Fruit fly (Drosophila melanogaster) whole organism, embryonic: ENCODE measurements around the gene SmydA-2.
A peak's percentile ranks its signal among the peaks of the same experiment; 100 is the strongest.

Source experiments
- Bgb ChIP-seq: fragments of 200-800 bp; sonication (Bioruptor generic); IDR thresholded peaks from 2 replicates; pipeline ENCODE4 v1.3.6; 2022; ENCODE audit warnings: missing biosample characterization, missing genetic modification characterization; ENCODE audit not compliant: partially characterized antibody
- CG10147 ChIP-seq: fragments of 200-800 bp; sonication (Bioruptor generic); optimal IDR thresholded peaks from 2 replicates; lab custom pipeline; 2019; ENCODE audit warnings: missing biosample characterization, mild to moderate bottlenecking, missing genetic modification characterization, moderate library complexity
- CG1024 ChIP-seq: fragments of 200-800 bp; sonication (Bioruptor generic); IDR thresholded peaks from 2 replicates; pipeline ENCODE4 v1.3.6; 2022; ENCODE audit warnings: missing biosample characterization, missing genetic modification characterization
- CG11560 ChIP-seq: fragments of 200-800 bp; sonication (Bioruptor generic); IDR thresholded peaks from 3 replicates; pipeline ENCODE4 v1.3.6; 2022; ENCODE audit warnings: missing biosample characterization, missing genetic modification characterization
- CG14860 ChIP-seq: fragments of 200-800 bp; sonication (Bioruptor generic); IDR thresholded peaks from 3 replicates; pipeline ENCODE4 v1.3.6; 2022; ENCODE audit warnings: missing biosample characterization, missing genetic modification characterization; ENCODE audit not compliant: partially characterized antibody
- CG15073 ChIP-seq: fragments of 200-800 bp; sonication (Bioruptor generic); optimal IDR thresholded peaks from 2 replicates; lab custom pipeline; 2016; ENCODE audit warnings: missing biosample characterization, missing genetic modification characterization
- CG1529 ChIP-seq: fragments of 200-800 bp; sonication (Bioruptor generic); optimal IDR thresholded peaks from 3 replicates; lab custom pipeline; 2018; ENCODE audit warnings: missing biosample characterization, missing genetic modification characterization
- CG15601 ChIP-seq: fragments of 200-800 bp; sonication (Bioruptor generic); optimal IDR thresholded peaks from 3 replicates; lab custom pipeline; 2019; ENCODE audit warnings: missing biosample characterization, mild to moderate bottlenecking, missing genetic modification characterization, moderate library complexity
- CG15696 ChIP-seq: fragments of 200-800 bp; sonication (Bioruptor generic); optimal IDR thresholded peaks from 2 replicates; lab custom pipeline; 2019; ENCODE audit warnings: missing biosample characterization, mild to moderate bottlenecking, missing genetic modification characterization, moderate library complexity
- CG16779 ChIP-seq: fragments of 200-800 bp; sonication (Bioruptor generic); IDR thresholded peaks from 2 replicates; pipeline ENCODE4 v1.3.6; 2022; ENCODE audit warnings: missing biosample characterization, missing genetic modification characterization
- CG16813 ChIP-seq: fragments of 200-800 bp; sonication (Bioruptor generic); IDR thresholded peaks from 3 replicates; pipeline ENCODE4 v1.3.6; 2022; ENCODE audit warnings: missing biosample characterization, missing genetic modification characterization; ENCODE audit not compliant: partially characterized antibody
- CG2712 ChIP-seq: fragments of 200-800 bp; optimal IDR thresholded peaks from 3 replicates; lab custom pipeline; 2019; ENCODE audit warnings: missing biosample characterization, mild to moderate bottlenecking, missing genetic modification characterization, moderate library complexity
- CG30431 ChIP-seq: fragments of 200-800 bp; sonication (Bioruptor generic); optimal IDR thresholded peaks from 2 replicates; lab custom pipeline; 2017; ENCODE audit warnings: missing biosample characterization, missing genetic modification characterization
- CG34224 ChIP-seq: fragments of 200-800 bp; sonication (Bioruptor generic); IDR thresholded peaks from 3 replicates; pipeline ENCODE4 v1.3.6; 2022; ENCODE audit warnings: missing biosample characterization, missing genetic modification characterization; ENCODE audit not compliant: partially characterized antibody
- CG42726 ChIP-seq: fragments of 200-800 bp; sonication (Bioruptor generic); IDR thresholded peaks from 2 replicates; pipeline ENCODE4 v1.3.6; 2022; ENCODE audit warnings: missing biosample characterization, missing genetic modification characterization; ENCODE audit not compliant: partially characterized antibody
- CG4328 ChIP-seq: fragments of 200-800 bp; sonication (Bioruptor generic); optimal IDR thresholded peaks from 3 replicates; lab custom pipeline; 2017; ENCODE audit warnings: missing biosample characterization, missing genetic modification reagents, missing genetic modification characterization
- CG7745 ChIP-seq: fragments of 200-800 bp; sonication (Bioruptor generic); optimal IDR thresholded peaks from 2 replicates; lab custom pipeline; 2018; ENCODE audit warnings: missing biosample characterization, mild to moderate bottlenecking, missing genetic modification characterization, moderate library complexity
- CG7786 ChIP-seq: fragments of 200-800 bp; sonication (Bioruptor generic); optimal IDR thresholded peaks from 2 replicates; lab custom pipeline; 2016; ENCODE audit warnings: missing biosample characterization, missing genetic modification characterization
- CG8290 ChIP-seq, 3 experiments: fragments of 200-800 bp; sonication (Bioruptor generic); optimal IDR thresholded peaks; 2 replicates each; lab custom pipeline; 2016 to 2019; ENCODE audit warnings: missing biosample characterization in 3 of 3, missing genetic modification characterization in 3 of 3, mild to moderate bottlenecking in 2 of 3, moderate library complexity in 1 of 3
- CG9876 ChIP-seq: fragments of 200-800 bp; sonication (Bioruptor generic); optimal IDR thresholded peaks from 2 replicates; lab custom pipeline; 2016; ENCODE audit warnings: missing biosample characterization, missing genetic modification characterization
- CG9932 ChIP-seq: fragments of 200-800 bp; sonication (Bioruptor generic); IDR thresholded peaks from 2 replicates; pipeline ENCODE4 v1.3.6; 2022; ENCODE audit warnings: missing biosample characterization, missing genetic modification characterization
- Dip3 ChIP-seq: fragments of 200-800 bp; sonication (Bioruptor generic); optimal IDR thresholded peaks from 3 replicates; lab custom pipeline; 2016; ENCODE audit warnings: missing biosample characterization, missing genetic modification characterization
- Doc2 ChIP-seq: fragments of 200-800 bp; sonication (Bioruptor generic); IDR thresholded peaks from 2 replicates; pipeline ENCODE4 v1.3.6; 2022; ENCODE audit warnings: missing biosample characterization, missing genetic modification characterization
- H2.0 ChIP-seq: fragments of 200-800 bp; sonication (Bioruptor generic); IDR thresholded peaks from 2 replicates; pipeline ENCODE4 v1.3.6; 2022; ENCODE audit warnings: missing biosample characterization, missing genetic modification characterization
- HLH4C ChIP-seq: fragments of 200-800 bp; sonication (Bioruptor generic); IDR thresholded peaks from 3 replicates; pipeline ENCODE4 v1.3.6; 2022; ENCODE audit warnings: missing biosample characterization, missing genetic modification characterization; ENCODE audit not compliant: partially characterized antibody
- Hr39 ChIP-seq: fragments of >200 bp; optimal IDR thresholded peaks from 2 replicates; lab custom pipeline; 2017
- Kr ChIP-seq: fragments of 200-800 bp; sonication (Bioruptor generic); optimal IDR thresholded peaks from 2 replicates; lab custom pipeline; 2017; ENCODE audit warnings: missing biosample characterization, mild to moderate bottlenecking, missing genetic modification characterization
- Ravus ChIP-seq: fragments of 200-800 bp; sonication (Bioruptor generic); IDR thresholded peaks from 2 replicates; pipeline ENCODE4 v1.3.6; 2022; ENCODE audit warnings: missing biosample characterization, missing genetic modification characterization
- Stat92E ChIP-seq, 3 experiments: fragments of >200 bp in 2 of 3; fragments of 200-800 bp in 1 of 3; sonication (Bioruptor generic) in 1 of 3; optimal IDR thresholded peaks; 2 replicates each; lab custom pipeline; 2017 to 2019; ENCODE audit warnings: missing biosample characterization in 3 of 3, missing genetic modification characterization in 3 of 3, mild to moderate bottlenecking in 1 of 3, moderate library complexity in 1 of 3
- Trl ChIP-seq, 3 experiments: fragments of >200 bp in 2 of 3; fragments of 200-800 bp in 1 of 3; sonication (Bioruptor generic) in 1 of 3; optimal IDR thresholded peaks; 2 replicates in 1 of 3; 3 replicates in 2 of 3; lab custom pipeline; 2016 to 2017; ENCODE audit warnings: missing biosample characterization in 1 of 3, missing genetic modification characterization in 1 of 3
- Vsx1 ChIP-seq: fragments of 200-800 bp; sonication (Bioruptor generic); optimal IDR thresholded peaks from 2 replicates; lab custom pipeline; 2017; ENCODE audit warnings: missing biosample characterization, mild to moderate bottlenecking, missing genetic modification characterization, missing genetic modification reagents
- abd-A ChIP-seq: fragments of 200-800 bp; sonication (Bioruptor generic); optimal IDR thresholded peaks from 3 replicates; lab custom pipeline; 2019; ENCODE audit warnings: missing biosample characterization, mild to moderate bottlenecking, missing genetic modification characterization, moderate library complexity
- cas ChIP-seq: fragments of 200-800 bp; sonication (Bioruptor generic); IDR thresholded peaks from 2 replicates; pipeline ENCODE4 v1.3.6; 2022; ENCODE audit warnings: missing biosample characterization, missing genetic modification characterization
- dimm ChIP-seq: fragments of 200-800 bp; sonication (Bioruptor generic); IDR thresholded peaks from 2 replicates; pipeline ENCODE4 v1.3.6; 2022; ENCODE audit warnings: missing biosample characterization, missing genetic modification characterization
- ems ChIP-seq: fragments of 200-800 bp; sonication (Bioruptor generic); optimal IDR thresholded peaks from 3 replicates; lab custom pipeline; 2016; ENCODE audit warnings: missing biosample characterization, missing genetic modification characterization
- ftz-f1 ChIP-seq: fragments of 200-800 bp; sonication (Bioruptor generic); optimal IDR thresholded peaks from 2 replicates; lab custom pipeline; 2016; ENCODE audit warnings: missing biosample characterization, missing genetic modification characterization
- gcm ChIP-seq: fragments of 200-800 bp; sonication (Bioruptor generic); optimal IDR thresholded peaks from 2 replicates; lab custom pipeline; 2019; ENCODE audit warnings: missing biosample characterization, mild to moderate bottlenecking, missing genetic modification characterization, moderate library complexity
- hkb ChIP-seq, 2 experiments: fragments of 200-800 bp in 1 of 2; fragments of >200 bp in 1 of 2; sonication (Bioruptor generic) in 1 of 2; IDR thresholded peaks in 1 of 2; optimal IDR thresholded peaks in 1 of 2; 2 replicates each; pipeline versions ENCODE4 v1.3.6 to Lab custom; 2017 to 2022; ENCODE audit warnings: missing biosample characterization in 1 of 2, missing genetic modification characterization in 1 of 2
- insv ChIP-seq, 2 experiments: fragments of 200-800 bp; sonication (Bioruptor generic); optimal IDR thresholded peaks; 3 replicates each; lab custom pipeline; 2016 to 2018; ENCODE audit warnings: missing biosample characterization in 2 of 2, missing genetic modification characterization in 2 of 2
- lbe ChIP-seq: fragments of 200-800 bp; sonication (Bioruptor generic); optimal IDR thresholded peaks from 2 replicates; lab custom pipeline; 2016; ENCODE audit warnings: missing biosample characterization, mild to moderate bottlenecking, missing genetic modification characterization
- oc ChIP-seq: fragments of 200-800 bp; sonication (Bioruptor generic); optimal IDR thresholded peaks from 2 replicates; lab custom pipeline; 2018; ENCODE audit warnings: missing biosample characterization, mild to moderate bottlenecking, missing genetic modification characterization, moderate library complexity
- pzg ChIP-seq: fragments of 200-800 bp; sonication (Bioruptor generic); optimal IDR thresholded peaks from 3 replicates; lab custom pipeline; 2018; ENCODE audit warnings: missing biosample characterization, mild to moderate bottlenecking, missing genetic modification characterization, moderate library complexity
- shn ChIP-seq: fragments of 200-800 bp; sonication (Bioruptor generic); optimal IDR thresholded peaks from 3 replicates; lab custom pipeline; 2016; ENCODE audit warnings: missing biosample characterization, missing genetic modification characterization
- sisA ChIP-seq: fragments of 200-800 bp; sonication (Bioruptor generic); IDR thresholded peaks from 2 replicates; pipeline ENCODE4 v1.3.6; 2022; ENCODE audit warnings: missing biosample characterization, missing genetic modification characterization
- sob ChIP-seq: fragments of 200-800 bp; sonication (Bioruptor generic); IDR thresholded peaks from 2 replicates; pipeline ENCODE4 v1.3.6; 2022; ENCODE audit warnings: missing biosample characterization, missing genetic modification characterization
- toy ChIP-seq: fragments of 200-800 bp; sonication (Bioruptor generic); IDR thresholded peaks from 2 replicates; pipeline ENCODE4 v1.3.6; 2022; ENCODE audit warnings: missing biosample characterization, missing genetic modification characterization
- ttk ChIP-seq: fragments of 200-800 bp; sonication (Bioruptor generic); IDR thresholded peaks from 2 replicates; pipeline ENCODE4 v2.1.2; 2022; ENCODE audit warnings: missing biosample characterization, missing genetic modification characterization
- tx ChIP-seq: fragments of 200-800 bp; sonication (Bioruptor generic); optimal IDR thresholded peaks from 2 replicates; lab custom pipeline; 2016; ENCODE audit warnings: missing biosample characterization, missing genetic modification characterization
- z ChIP-seq: fragments of 200-800 bp; sonication (Bioruptor generic); IDR thresholded peaks from 3 replicates; pipeline ENCODE4 v1.3.6; 2022; ENCODE audit warnings: missing biosample characterization, missing genetic modification characterization

SmydA-2 gene

DNA sequence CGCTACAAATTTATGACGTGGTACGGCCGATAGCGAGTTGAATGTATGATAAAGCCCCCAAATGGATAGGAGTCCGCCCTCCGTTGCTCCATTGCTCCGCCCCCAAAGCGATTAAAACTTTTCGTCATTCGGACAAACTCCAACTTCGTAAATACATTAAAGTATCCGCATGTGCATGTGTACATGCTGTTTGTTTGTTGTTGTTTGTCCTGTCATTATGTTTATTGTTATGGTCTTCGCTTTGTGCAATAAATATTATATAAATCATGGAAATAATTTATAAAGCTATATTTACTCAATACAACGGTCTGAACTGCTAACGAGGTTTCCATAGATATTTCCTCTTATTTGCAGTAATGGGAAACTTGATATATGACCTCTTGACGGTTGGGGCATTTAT, 34.0 kb upstream of the SmydA-2 start (continued):
- no peak for TF ChIP-seq hkb (optimal IDR thresholded peaks at IDR 0.05; lab: Kevin White, UChicago)
- TF ChIP-seq hkb (GFP tag; IDR thresholded peaks at IDR 0.05; lab: Robert Waterston, UW): 0 out of 2 replicates have a peak, but pooled peaks have one; percentile 22
- TF ChIP-seq CG15696 (tag; lab: Kevin White, UChicago): peak; percentile 12
- TF ChIP-seq CG4328 (GFP tag; lab: Kevin White, UChicago): no peak
- no peak for TF ChIP-seq CG11560 (tag; lab: Robert Waterston, UW)
- no peak for TF ChIP-seq cas (GFP tag; lab: Robert Waterston, UW)
- no peak for TF ChIP-seq ftz-f1 (GFP tag; lab: Kevin White, UChicago)
- no peak for TF ChIP-seq CG34224
- TF ChIP-seq HLH4C: no peak
- no peak for TF ChIP-seq Vsx1 (GFP tag; lab: Kevin White, UChicago)
- no peak for TF ChIP-seq CG1024
- peak; percentile 6 for TF ChIP-seq CG2712 (tag; lab: Kevin White, UChicago)
- no peak for TF ChIP-seq ttk (GFP tag; lab: Robert Waterston, UW)
- no peak for TF ChIP-seq Bgb
- no peak for TF ChIP-seq shn (GFP tag; lab: Kevin White, UChicago)
- TF ChIP-seq CG7745 (tag; lab: Kevin White, UChicago): peak; percentile 42
- peak; percentile 9 for TF ChIP-seq CG15601 (tag; lab: Kevin White, UChicago)
- no peak for TF ChIP-seq pzg (GFP tag; lab: Kevin White, UChicago)
- no peak for TF ChIP-seq CG14860 (GFP tag; lab: Robert Waterston, UW)
- TF ChIP-seq tx (GFP tag; lab: Kevin White, UChicago): no peak
- no peak for TF ChIP-seq CG8290 (GFP tag; optimal IDR thresholded peaks at IDR 0.05; lab: Kevin White, UChicago)
- no peak for TF ChIP-seq CG8290 (tag; optimal IDR thresholded peaks at IDR 0.05; lab: Kevin White, UChicago)
- no peak for TF ChIP-seq CG42726 (GFP tag; lab: Robert Waterston, UW)
- TF ChIP-seq Ravus (GFP tag; lab: Robert Waterston, UW): no peak

DNA sequence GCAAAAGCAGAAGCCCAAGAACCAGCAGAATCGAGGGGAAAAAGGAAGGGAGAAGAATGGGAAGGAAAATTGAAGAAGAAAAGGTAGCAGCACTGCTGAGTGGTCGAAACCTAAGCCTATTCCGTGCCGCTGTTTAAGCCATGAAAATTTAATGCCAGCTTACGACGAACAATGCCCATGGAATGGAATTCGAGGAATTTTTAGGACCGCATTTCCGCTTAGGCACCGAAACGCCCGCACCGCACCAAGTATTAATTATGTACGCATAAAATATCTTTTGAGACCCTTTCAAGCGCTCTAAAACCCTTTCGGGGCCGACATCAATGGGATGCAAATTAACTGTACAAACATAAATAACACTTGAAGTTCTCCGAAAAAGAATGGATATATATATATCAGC, 33.1 kb upstream of the SmydA-2 start:
- TF ChIP-seq CG10147 (GFP tag; lab: Kevin White, UChicago) (no peak), Bgb (no peak), lbe (GFP tag; lab: Kevin White, UChicago) (no peak), CG9876 (GFP tag; lab: Kevin White, UChicago) (no peak), abd-A (tag; lab: Kevin White, UChicago) (peak; percentile 39), Dip3 (no peak), CG8290 (GFP tag; optimal IDR thresholded peaks at IDR 0.05; lab: Kevin White, UChicago) (no peak), CG8290 (tag; optimal IDR thresholded peaks at IDR 0.05; lab: Kevin White, UChicago) (no peak), CG30431 (no peak), sob (GFP tag; lab: Robert Waterston, UW) (no peak), dimm (GFP tag; lab: Robert Waterston, UW) (no peak), Vsx1 (GFP tag; lab: Kevin White, UChicago) (no peak), CG16779 (no peak), gcm (GFP tag; lab: Kevin White, UChicago) (peak; percentile 33), sisA (GFP tag; lab: Robert Waterston, UW) (no peak), Doc2 (GFP tag; lab: Robert Waterston, UW) (no peak), toy (GFP tag; lab: Robert Waterston, UW) (no peak), CG9932 (GFP tag; lab: Robert Waterston, UW) (no peak), insv (GFP tag; optimal IDR thresholded peaks at IDR 0.05; lab: Kevin White, UChicago) (no peak), Hr39 (lab: Kevin White, UChicago) (no peak), Trl (optimal IDR thresholded peaks at IDR 0.05; lab: Kevin White, UChicago) (no peak), Trl (GFP tag; optimal IDR thresholded peaks at IDR 0.05; lab: Kevin White, UChicago) (no peak), oc (tag; lab: Kevin White, UChicago) (peak; percentile 89), z (no peak), CG15073 (no peak), H2.0 (GFP tag; lab: Robert Waterston, UW) (no peak), ems (GFP tag; lab: Kevin White, UChicago) (no peak), CG1529 (GFP tag; lab: Kevin White, UChicago) (no peak), CG16813 (GFP tag; lab: Robert Waterston, UW) (no peak), Stat92E (GFP tag; optimal IDR thresholded peaks at IDR 0.05; lab: Kevin White, UChicago) (peak in 1 of 3 experiments; percentile 87), CG7786 (GFP tag; lab: Kevin White, UChicago) (no peak), Kr (GFP tag; lab: Kevin White, UChicago) (peak; percentile 91)
